Worm (Caenorhabditis elegans) whole organism, L3 larva: ENCODE data around the gene mop-25.1.
A peak's percentile ranks its signal among the peaks of the same experiment; 100 is the strongest.

Experiments used
- R02D3.7 ChIP-seq: fragments of 150-350 bp; optimal IDR thresholded peaks from 2 replicates; lab custom pipeline; 2014; ENCODE audit warnings: missing biosample characterization, missing genetic modification characterization
- ZK546.5 ChIP-seq: sonication (generic microtip); optimal IDR thresholded peaks from 2 replicates; lab custom pipeline; 2017; ENCODE audit warnings: missing biosample characterization, missing genetic modification characterization
- aly-2 ChIP-seq: fragments of 150-350 bp; optimal IDR thresholded peaks from 2 replicates; lab custom pipeline; 2014; ENCODE audit warnings: missing biosample characterization, missing genetic modification characterization
- ama-1 ChIP-seq: fragments of 150-350 bp; optimal IDR thresholded peaks from 2 replicates; lab custom pipeline; 2018
- ceh-16 ChIP-seq: sonication (generic microtip); optimal IDR thresholded peaks from 2 replicates; lab custom pipeline; 2017; ENCODE audit warnings: missing biosample characterization, missing genetic modification characterization
- ceh-28 ChIP-seq: fragments of 150-350 bp; optimal IDR thresholded peaks from 2 replicates; lab custom pipeline; 2014; ENCODE audit warnings: missing biosample characterization, missing genetic modification reagents, missing genetic modification characterization
- ceh-82 ChIP-seq: fragments of 150-350 bp; optimal IDR thresholded peaks from 2 replicates; lab custom pipeline; 2014; ENCODE audit warnings: missing biosample characterization, missing genetic modification characterization
- ceh-9 ChIP-seq: sonication (generic microtip); optimal IDR thresholded peaks from 2 replicates; lab custom pipeline; 2018; ENCODE audit warnings: missing biosample characterization, missing genetic modification characterization
- daf-12 ChIP-seq: fragments of 150-350 bp; optimal IDR thresholded peaks from 2 replicates; lab custom pipeline; 2014; ENCODE audit warnings: missing biosample characterization, missing genetic modification reagents, missing genetic modification characterization
- egl-5 ChIP-seq: fragments of 150-350 bp; optimal IDR thresholded peaks from 2 replicates; lab custom pipeline; 2017; ENCODE audit warnings: missing biosample characterization, missing genetic modification reagents, missing genetic modification characterization, inconsistent platforms
- elt-1 ChIP-seq: fragments of 150-350 bp; optimal IDR thresholded peaks from 2 replicates; lab custom pipeline; 2014; ENCODE audit warnings: missing biosample characterization, missing genetic modification characterization
- elt-2 ChIP-seq: sonication (generic microtip); optimal IDR thresholded peaks from 2 replicates; lab custom pipeline; 2016; ENCODE audit warnings: missing genetic modification reagents, mild to moderate bottlenecking, missing genetic modification characterization, missing compliant biosample characterization
- elt-3 ChIP-seq, 3 experiments: fragments of 150-350 bp in 1 of 3; sonication (generic microtip) in 2 of 3; optimal IDR thresholded peaks; 2 replicates in 2 of 3; 4 replicates in 1 of 3; lab custom pipeline; 2014 to 2017; ENCODE audit warnings: missing biosample characterization in 3 of 3, missing genetic modification characterization in 3 of 3
- eor-1 ChIP-seq, 2 experiments: fragments of 150-350 bp; optimal IDR thresholded peaks; 2 replicates each; lab custom pipeline; 2014 to 2018; ENCODE audit warnings: missing biosample characterization in 2 of 2, missing genetic modification characterization in 2 of 2
- fkh-10 ChIP-seq: sonication (generic microtip); optimal IDR thresholded peaks from 2 replicates; lab custom pipeline; 2017; ENCODE audit warnings: missing biosample characterization, missing genetic modification reagents, missing genetic modification characterization
- fos-1 ChIP-seq: fragments of 150-350 bp; optimal IDR thresholded peaks from 2 replicates; lab custom pipeline; 2014; ENCODE audit warnings: missing biosample characterization, missing genetic modification characterization
- hmg-11 ChIP-seq: sonication (generic microtip); optimal IDR thresholded peaks from 2 replicates; lab custom pipeline; 2016; ENCODE audit warnings: missing genetic modification characterization, missing compliant biosample characterization
- lin-39 ChIP-seq: fragments of 150-350 bp; optimal IDR thresholded peaks from 2 replicates; lab custom pipeline; 2018; ENCODE audit warnings: missing biosample characterization, missing genetic modification reagents, missing genetic modification characterization
- lsy-12 ChIP-seq: sonication (generic microtip); optimal IDR thresholded peaks from 2 replicates; lab custom pipeline; 2016; ENCODE audit warnings: mild to moderate bottlenecking, missing genetic modification characterization, missing compliant biosample characterization
- mml-1 ChIP-seq: fragments of 150-350 bp; sonication (generic microtip); optimal IDR thresholded peaks from 3 replicates; lab custom pipeline; 2014; ENCODE audit warnings: missing biosample characterization, missing genetic modification characterization
- nhr-11 ChIP-seq: fragments of 150-350 bp; optimal IDR thresholded peaks from 2 replicates; lab custom pipeline; 2014; ENCODE audit warnings: missing biosample characterization, missing genetic modification characterization
- nhr-23 ChIP-seq: fragments of 150-350 bp; optimal IDR thresholded peaks from 2 replicates; lab custom pipeline; 2014; ENCODE audit warnings: missing biosample characterization, missing genetic modification reagents, missing genetic modification characterization
- nhr-237 ChIP-seq: fragments of 150-350 bp; optimal IDR thresholded peaks from 2 replicates; lab custom pipeline; 2014; ENCODE audit warnings: missing biosample characterization, missing genetic modification characterization
- nhr-25 ChIP-seq: sonication (generic microtip); optimal IDR thresholded peaks from 2 replicates; lab custom pipeline; 2017; ENCODE audit warnings: missing biosample characterization, missing genetic modification characterization
- nhr-28 ChIP-seq: fragments of 150-350 bp; optimal IDR thresholded peaks from 2 replicates; lab custom pipeline; 2014; ENCODE audit warnings: missing biosample characterization, missing genetic modification characterization
- nhr-67 ChIP-seq: fragments of 150-350 bp; optimal IDR thresholded peaks from 2 replicates; lab custom pipeline; 2014; ENCODE audit warnings: missing biosample characterization, missing genetic modification characterization
- nhr-76 ChIP-seq: fragments of 150-350 bp; sonication (generic microtip); optimal IDR thresholded peaks from 5 replicates; lab custom pipeline; 2014; ENCODE audit warnings: missing biosample characterization, missing genetic modification characterization
- nhr-77 ChIP-seq: fragments of 150-350 bp; optimal IDR thresholded peaks from 2 replicates; lab custom pipeline; 2014; ENCODE audit warnings: missing biosample characterization, missing genetic modification characterization
- pha-4 ChIP-seq: fragments of 150-350 bp; optimal IDR thresholded peaks from 2 replicates; lab custom pipeline; 2014; ENCODE audit warnings: missing biosample characterization, missing genetic modification reagents, missing genetic modification characterization
- pqm-1 ChIP-seq: fragments of 150-350 bp; optimal IDR thresholded peaks from 2 replicates; lab custom pipeline; 2017; ENCODE audit warnings: missing biosample characterization, missing genetic modification characterization, inconsistent platforms
- sea-2 ChIP-seq: fragments of 150-350 bp; sonication (generic microtip); optimal IDR thresholded peaks from 4 replicates; lab custom pipeline; 2014; ENCODE audit warnings: missing biosample characterization, missing genetic modification reagents, missing genetic modification characterization
- skn-1 ChIP-seq: fragments of 150-350 bp; optimal IDR thresholded peaks from 2 replicates; lab custom pipeline; 2014; ENCODE audit warnings: missing biosample characterization, missing genetic modification characterization
- snpc-4 ChIP-seq: fragments of 150-350 bp; optimal IDR thresholded peaks from 2 replicates; lab custom pipeline; 2014; ENCODE audit warnings: missing biosample characterization, missing genetic modification characterization
- unc-39 ChIP-seq: sonication (generic microtip); optimal IDR thresholded peaks from 4 replicates; lab custom pipeline; 2017; ENCODE audit warnings: missing biosample characterization, missing genetic modification characterization
- zag-1 ChIP-seq: fragments of 150-350 bp; optimal IDR thresholded peaks from 2 replicates; lab custom pipeline; 2014; ENCODE audit warnings: missing biosample characterization, missing genetic modification characterization
- ztf-11 ChIP-seq: fragments of 150-350 bp; optimal IDR thresholded peaks from 2 replicates; lab custom pipeline; 2014; ENCODE audit warnings: missing biosample characterization, missing genetic modification characterization
- ztf-4 ChIP-seq: fragments of 150-350 bp; optimal IDR thresholded peaks from 2 replicates; lab custom pipeline; 2014; ENCODE audit warnings: missing biosample characterization, missing genetic modification characterization

Gene mop-25.1

DNA sequence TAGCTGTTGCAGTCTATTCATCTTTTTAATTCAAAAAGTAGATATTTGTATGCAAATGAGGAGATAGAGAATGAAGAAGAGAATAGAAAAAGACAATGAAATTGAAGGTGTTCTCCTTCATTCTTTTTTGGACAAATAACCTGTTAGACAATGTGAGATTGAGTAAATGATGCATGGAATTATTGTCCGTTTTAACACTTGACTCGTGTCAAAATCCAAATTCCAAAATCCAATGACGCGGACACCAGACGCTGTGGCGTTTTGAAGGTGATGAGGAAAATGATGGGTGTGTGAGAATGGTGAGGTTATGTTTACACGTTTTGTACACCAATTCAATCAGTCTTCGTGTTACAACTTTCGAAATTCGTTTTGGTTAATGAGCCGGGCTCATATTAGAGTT is 32.9 kb upstream of the mop-25.1 start:
- TF ChIP-seq ceh-16: no peak
- no peak for TF ChIP-seq elt-1 (tag; lab: Kevin White, UChicago)
- no peak for TF ChIP-seq eor-1 (tag; optimal IDR thresholded peaks at IDR 0.05; lab: Kevin White, UChicago)
- TF ChIP-seq unc-39 (tag; lab: Kevin White, UChicago): no peak
- TF ChIP-seq nhr-237: no peak
- no peak for TF ChIP-seq ZK546.5 (tag; lab: Kevin White, UChicago)
- TF ChIP-seq nhr-76: no peak
- no peak for TF ChIP-seq hmg-11
- no peak for TF ChIP-seq zag-1 (tag; lab: Kevin White, UChicago)
- no peak for TF ChIP-seq fkh-10 (GFP tag; lab: Kevin White, UChicago)
- no peak for TF ChIP-seq nhr-23
- no peak for TF ChIP-seq nhr-67 (tag; lab: Kevin White, UChicago)
- no peak for TF ChIP-seq nhr-11 (tag; lab: Kevin White, UChicago)
- TF ChIP-seq elt-3 (tag; optimal IDR thresholded peaks at IDR 0.05; lab: Kevin White, UChicago): no peak
- no peak for TF ChIP-seq ceh-28 (tag; lab: Kevin White, UChicago)
- TF ChIP-seq sea-2 (GFP tag; lab: Kevin White, UChicago): no peak
- no peak for TF ChIP-seq lsy-12 (tag; lab: Kevin White, UChicago)
- TF ChIP-seq ceh-82 (tag; lab: Kevin White, UChicago): no peak
- TF ChIP-seq nhr-28 (tag; lab: Kevin White, UChicago): no peak
- TF ChIP-seq mml-1 (tag; lab: Kevin White, UChicago): no peak

ce11 chrX:3982370-3982769 is 29.6 kb upstream of the mop-25.1 start:
- TF ChIP-seq ama-1 (no peak), egl-5 (tag; lab: Kevin White, UChicago) (no peak), fos-1 (tag; lab: Kevin White, UChicago) (peak; percentile 24), zag-1 (tag; lab: Kevin White, UChicago) (no peak), lsy-12 (tag; lab: Kevin White, UChicago) (no peak), ceh-9 (tag; lab: Kevin White, UChicago) (no peak), pha-4 (tag; lab: Kevin White, UChicago) (peak; percentile 55), ceh-16 (no peak), nhr-28 (tag; lab: Kevin White, UChicago) (no peak)

ce11 chrX:3988575-3988974 is 23.4 kb upstream of the mop-25.1 start:
- TF ChIP-seq daf-12 (tag; lab: Kevin White, UChicago) (no peak), lin-39 (tag; lab: Kevin White, UChicago) (peak; percentile 24)

ce11 chrX:3990495-3990894 is 21.5 kb upstream of the mop-25.1 start:
- TF ChIP-seq zag-1 (tag; lab: Kevin White, UChicago) (no peak), skn-1 (no peak), R02D3.7 (no peak), pha-4 (tag; lab: Kevin White, UChicago) (peak; percentile 80)

DNA sequence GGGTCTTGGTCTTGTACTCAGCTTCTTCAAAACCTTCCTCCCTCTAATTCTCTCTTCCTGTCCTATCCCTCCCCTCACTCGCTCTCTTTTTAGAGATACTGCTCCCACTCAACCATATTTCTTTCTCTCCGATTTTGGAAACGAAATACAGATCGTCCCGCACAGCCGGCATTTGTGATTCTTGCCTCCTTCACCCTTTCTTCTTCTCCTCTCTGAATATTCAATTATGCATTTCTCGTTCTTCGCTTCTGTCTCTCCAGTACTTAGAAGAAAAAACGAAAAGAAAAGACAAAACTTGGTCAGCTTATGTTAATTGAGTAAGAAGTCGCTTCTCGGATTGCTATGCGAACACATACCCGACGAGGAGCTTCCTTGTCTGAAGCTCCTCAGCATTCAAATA is 21.1 kb upstream of the mop-25.1 start:
- no peak for TF ChIP-seq snpc-4
- TF ChIP-seq ceh-82 (tag; lab: Kevin White, UChicago): no peak
- TF ChIP-seq fos-1 (tag; lab: Kevin White, UChicago): no peak
- no peak for TF ChIP-seq nhr-77 (tag; lab: Kevin White, UChicago)
- TF ChIP-seq pha-4 (tag; lab: Kevin White, UChicago): no peak
- TF ChIP-seq aly-2 (tag; lab: Kevin White, UChicago): no peak
- TF ChIP-seq elt-2: no peak
- no peak for TF ChIP-seq pqm-1 (tag; lab: Kevin White, UChicago)
- no peak for TF ChIP-seq ztf-4 (tag; lab: Kevin White, UChicago)
- no peak for TF ChIP-seq ceh-16
- TF ChIP-seq egl-5 (tag; lab: Kevin White, UChicago): no peak
- TF ChIP-seq unc-39 (tag; lab: Kevin White, UChicago): no peak
- TF ChIP-seq nhr-76: no peak
- no peak for TF ChIP-seq nhr-11 (tag; lab: Kevin White, UChicago)
- no peak for TF ChIP-seq nhr-25 (tag; lab: Kevin White, UChicago)
- TF ChIP-seq ztf-11 (tag; lab: Kevin White, UChicago): no peak
